Fruit fly (Drosophila melanogaster): ENCODE data around the gene CG15431.
A peak's percentile ranks its signal among the peaks of the same experiment; 100 is the strongest.

Gene CG15431

DNA sequence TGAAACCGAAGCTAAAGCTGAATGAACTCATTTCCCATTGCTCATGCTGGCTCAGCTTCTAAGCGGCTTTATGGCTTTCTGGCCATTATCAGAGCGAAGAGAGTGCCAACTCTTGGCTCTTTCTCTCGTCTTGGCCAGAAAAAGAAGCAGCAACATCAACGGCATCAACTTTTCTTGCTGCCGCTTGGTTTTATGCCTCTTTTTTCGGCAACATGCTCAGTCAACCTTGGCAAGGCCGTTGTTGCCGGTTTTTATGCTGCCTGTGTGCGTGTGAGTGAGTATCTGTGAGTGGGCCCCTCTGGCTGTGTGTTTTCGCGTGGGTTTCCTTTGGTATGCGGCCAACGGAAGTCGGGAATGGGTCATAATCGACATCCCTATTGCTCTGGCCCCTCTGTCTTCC is 70.5 kb downstream of the CG15431 start:
- no peak for TF ChIP-seq fd96Ca (GFP tag; IDR thresholded peaks at IDR 0.05)
- peak; percentile 76 for TF ChIP-seq EcR (GFP tag; optimal IDR thresholded peaks at IDR 0.05)

DNA sequence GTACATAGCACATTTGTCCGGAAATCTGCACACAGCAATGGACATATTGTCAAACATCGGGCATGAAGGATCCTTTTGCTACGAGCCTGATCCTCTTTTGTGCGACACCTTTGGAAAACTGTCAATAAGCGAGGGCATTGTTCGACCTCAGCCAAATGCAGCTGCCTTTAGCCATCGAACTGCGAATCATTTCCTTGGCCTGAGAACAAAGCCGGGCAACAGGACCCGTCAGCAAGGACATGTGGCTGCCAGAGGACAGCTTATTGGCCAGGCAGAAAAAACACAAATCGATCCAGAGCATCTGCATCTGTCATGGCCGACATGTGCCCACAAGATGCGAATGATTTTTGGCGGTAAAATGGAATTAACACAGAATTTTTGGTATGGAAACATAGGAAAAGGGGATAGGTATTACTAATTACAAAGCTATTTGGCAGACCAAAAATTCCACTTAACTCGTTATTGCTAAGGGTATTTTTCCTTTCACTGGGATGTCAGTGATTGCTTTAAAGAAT is 71.0 kb downstream of the CG15431 start:
- TF ChIP-seq CG8301 (tag; optimal IDR thresholded peaks at IDR 0.05) (no peak), EcR (GFP tag; optimal IDR thresholded peaks at IDR 0.05) (no peak), CG12605 (GFP tag; IDR thresholded peaks at IDR 0.05) (no peak), CG14655 (GFP tag; optimal IDR thresholded peaks at IDR 0.05) (no peak), CG34367 (tag; optimal IDR thresholded peaks at IDR 0.05) (no peak), CG8159 (tag; optimal IDR thresholded peaks at IDR 0.05) (no peak), Pif1A (GFP tag; optimal IDR thresholded peaks at IDR 0.05) (no peak), gl (tag; optimal IDR thresholded peaks at IDR 0.05) (no peak), Pif1B (GFP tag; optimal IDR thresholded peaks at IDR 0.05) (no peak), D1 (tag; optimal IDR thresholded peaks at IDR 0.05) (no peak)

DNA sequence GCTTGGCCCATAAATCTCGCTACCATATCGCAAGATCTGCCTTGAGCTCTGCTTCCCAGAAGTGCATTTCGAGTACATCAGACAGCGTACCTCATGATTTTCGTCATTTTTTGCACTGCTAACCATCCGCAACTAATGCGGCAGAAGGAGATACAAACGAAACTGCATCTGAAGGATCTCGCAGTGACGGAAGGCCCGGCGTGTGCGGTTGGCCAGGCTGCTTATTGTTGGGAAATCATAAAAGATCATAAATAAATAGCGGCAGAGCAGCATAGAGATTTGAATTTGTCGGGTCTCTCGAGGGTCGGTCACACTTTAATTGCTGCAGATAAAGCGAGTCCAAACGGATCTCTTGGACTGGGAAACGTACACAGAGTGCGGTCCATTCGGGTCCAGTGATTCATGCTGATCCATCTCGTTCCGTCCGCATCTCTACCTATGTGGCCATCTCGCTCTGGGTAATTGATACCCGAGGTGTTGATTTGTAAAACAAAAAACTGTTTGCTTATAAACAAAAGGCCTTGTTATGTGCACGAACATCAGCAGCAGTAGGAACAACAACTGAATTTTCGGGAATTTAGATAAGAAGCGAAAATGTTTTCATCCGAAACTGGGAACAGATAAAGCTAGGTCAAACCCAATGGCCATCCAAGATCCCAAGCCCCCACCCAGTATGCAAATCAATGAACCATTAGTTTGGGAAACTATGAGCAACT is 72.4 kb downstream of the CG15431 start:
- no peak for TF ChIP-seq CG32121 (GFP tag; IDR thresholded peaks at IDR 0.05)
- TF ChIP-seq rn (GFP tag; IDR thresholded peaks at IDR 0.05): no peak
- TF ChIP-seq CG14655 (GFP tag; optimal IDR thresholded peaks at IDR 0.05): no peak
- TF ChIP-seq Pif1B (GFP tag; optimal IDR thresholded peaks at IDR 0.05): no peak
- no peak for TF ChIP-seq CG13204 (GFP tag; optimal IDR thresholded peaks at IDR 0.05)
- TF ChIP-seq gl (tag; optimal IDR thresholded peaks at IDR 0.05): no peak

DNA sequence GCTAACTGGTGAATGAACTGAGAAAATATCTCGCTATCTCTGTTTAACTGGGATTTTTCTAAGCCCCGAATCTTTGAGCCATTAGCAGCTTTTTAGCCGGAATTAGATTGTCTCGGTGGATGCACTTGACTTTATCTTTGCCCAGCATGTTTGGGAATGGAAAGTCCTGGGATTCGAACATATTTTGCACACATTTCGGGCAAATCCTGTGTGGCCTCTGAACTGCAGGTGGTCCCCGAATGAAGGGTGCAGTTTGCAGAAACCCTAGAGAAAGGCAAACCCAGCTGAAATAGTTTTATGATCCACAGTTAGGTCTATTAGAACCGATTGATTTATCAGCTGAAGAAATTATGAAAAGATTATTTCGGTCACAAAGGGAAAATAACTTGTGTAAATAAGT is 74.4 kb downstream of the CG15431 start:
- TF ChIP-seq CG34367 (tag; optimal IDR thresholded peaks at IDR 0.05) (no peak), CG4496 (GFP tag; IDR thresholded peaks at IDR 0.05) (no peak), CG14655 (GFP tag; optimal IDR thresholded peaks at IDR 0.05) (no peak), Pif1A (GFP tag; optimal IDR thresholded peaks at IDR 0.05) (no peak), CG9948 (tag; optimal IDR thresholded peaks at IDR 0.05) (no peak), CG12605 (GFP tag; IDR thresholded peaks at IDR 0.05) (no peak), CG13204 (GFP tag; optimal IDR thresholded peaks at IDR 0.05) (no peak), CG10348 (GFP tag; IDR thresholded peaks at IDR 0.05) (no peak), CG8301 (tag; optimal IDR thresholded peaks at IDR 0.05) (no peak), CG17806 (tag; optimal IDR thresholded peaks at IDR 0.05) (no peak), fd96Ca (GFP tag; IDR thresholded peaks at IDR 0.05) (no peak), CG32121 (GFP tag; IDR thresholded peaks at IDR 0.05) (no peak), Pif1B (GFP tag; optimal IDR thresholded peaks at IDR 0.05) (no peak), D1 (tag; optimal IDR thresholded peaks at IDR 0.05) (no peak)

DNA sequence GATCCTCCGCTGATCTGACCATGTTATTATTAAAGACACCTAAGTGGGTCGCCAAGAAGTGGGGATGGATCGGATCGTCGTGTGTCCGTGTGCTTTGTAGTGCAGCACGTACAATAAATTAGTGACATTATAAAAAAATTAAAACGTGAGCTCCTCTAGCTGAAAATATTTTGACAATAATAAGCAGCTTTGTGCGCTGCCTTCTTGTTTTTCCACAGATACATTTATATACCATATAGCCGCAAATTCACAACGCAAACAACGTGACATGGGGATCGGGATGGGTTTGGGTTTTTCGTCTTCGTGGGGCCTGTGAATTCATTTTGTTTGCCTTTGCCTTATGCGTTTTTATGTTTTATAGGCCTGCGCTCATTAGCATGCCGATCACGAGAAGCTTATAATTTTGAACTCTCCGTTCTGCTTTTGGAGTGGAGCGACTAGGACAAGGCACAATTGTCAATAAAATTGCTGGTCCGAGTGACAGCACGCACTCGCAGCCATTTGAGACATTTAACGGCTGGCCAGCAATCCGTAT is 75.2 kb downstream of the CG15431 start:
- no peak for TF ChIP-seq EcR (GFP tag; optimal IDR thresholded peaks at IDR 0.05)
- no peak for TF ChIP-seq rn (GFP tag; IDR thresholded peaks at IDR 0.05)
- no peak for TF ChIP-seq fd96Ca (GFP tag; IDR thresholded peaks at IDR 0.05)
- TF ChIP-seq CG34367 (tag; optimal IDR thresholded peaks at IDR 0.05): no peak
- no peak for TF ChIP-seq CG8301 (tag; optimal IDR thresholded peaks at IDR 0.05)
- TF ChIP-seq CG12605 (GFP tag; IDR thresholded peaks at IDR 0.05): no peak
- TF ChIP-seq Pif1A (GFP tag; optimal IDR thresholded peaks at IDR 0.05): no peak
- no peak for TF ChIP-seq CG14655 (GFP tag; optimal IDR thresholded peaks at IDR 0.05)
- TF ChIP-seq gl (tag; optimal IDR thresholded peaks at IDR 0.05): no peak

DNA sequence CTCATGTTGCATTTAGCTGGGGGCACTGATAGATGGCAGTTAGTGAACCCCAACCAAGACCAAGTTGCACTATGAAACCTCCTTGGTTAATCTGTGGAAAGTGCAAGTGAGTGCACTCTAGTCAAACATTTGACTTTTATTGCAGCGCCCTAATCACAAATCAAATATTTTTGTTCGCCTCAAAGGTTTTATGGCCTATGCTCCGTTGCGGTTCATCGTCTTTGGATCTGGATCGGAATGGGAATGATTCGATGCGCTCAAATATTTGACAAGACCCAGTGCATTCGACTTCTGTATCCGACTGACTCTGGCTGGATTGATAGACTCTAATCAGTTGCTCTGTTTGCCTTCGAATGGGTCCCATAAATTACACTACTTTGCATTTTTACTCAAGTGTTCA is 76.2 kb downstream of the CG15431 start:
- TF ChIP-seq CG14655 (GFP tag; optimal IDR thresholded peaks at IDR 0.05): no peak
- no peak for TF ChIP-seq D1 (tag; optimal IDR thresholded peaks at IDR 0.05)
- no peak for TF ChIP-seq Ets98B (GFP tag; IDR thresholded peaks at IDR 0.05)
- TF ChIP-seq Pif1A (GFP tag; optimal IDR thresholded peaks at IDR 0.05): no peak
- TF ChIP-seq EcR (GFP tag; optimal IDR thresholded peaks at IDR 0.05): no peak
- TF ChIP-seq CG8301 (tag; optimal IDR thresholded peaks at IDR 0.05): no peak
- TF ChIP-seq CG17806 (tag; optimal IDR thresholded peaks at IDR 0.05): no peak
- TF ChIP-seq CG4496 (GFP tag; IDR thresholded peaks at IDR 0.05): no peak
- TF ChIP-seq fd96Ca (GFP tag; IDR thresholded peaks at IDR 0.05): no peak
- no peak for TF ChIP-seq CG32121 (GFP tag; IDR thresholded peaks at IDR 0.05)
- no peak for TF ChIP-seq CG15710 (tag; optimal IDR thresholded peaks at IDR 0.05)
- TF ChIP-seq CG9948 (tag; optimal IDR thresholded peaks at IDR 0.05): no peak
- no peak for TF ChIP-seq CG8159 (tag; optimal IDR thresholded peaks at IDR 0.05)
- TF ChIP-seq gl (tag; optimal IDR thresholded peaks at IDR 0.05): no peak
- TF ChIP-seq Pif1B (GFP tag; optimal IDR thresholded peaks at IDR 0.05): no peak
- no peak for TF ChIP-seq CG10348 (GFP tag; IDR thresholded peaks at IDR 0.05)

DNA sequence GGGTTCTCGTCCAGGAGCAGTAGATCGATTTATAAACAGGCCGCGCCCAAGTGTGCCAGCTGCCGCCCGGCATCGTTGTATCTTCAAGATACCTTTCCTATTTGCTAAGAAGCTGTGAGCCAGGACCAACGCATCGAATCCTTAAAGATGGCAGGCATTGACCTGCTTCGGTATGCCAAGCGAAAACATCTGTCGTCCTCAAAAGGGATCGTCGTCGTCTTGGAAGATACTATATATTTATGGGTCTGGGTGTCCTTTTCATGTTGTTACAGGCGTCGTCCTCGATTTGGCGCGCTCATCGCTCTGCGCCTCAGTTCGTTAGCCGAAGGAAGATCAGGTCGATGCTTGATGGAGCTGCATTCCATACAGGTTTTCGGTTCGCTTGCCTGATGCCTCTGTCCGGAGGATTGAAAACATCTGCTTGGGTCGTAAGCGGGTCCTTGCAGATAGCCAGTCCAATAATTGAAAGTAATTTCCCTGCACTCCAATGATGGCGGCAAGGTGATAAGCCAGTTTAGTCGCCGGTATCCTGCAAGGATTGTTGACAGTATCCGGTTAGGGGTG is 77.3 kb downstream of the CG15431 start:
- TF ChIP-seq CG17806 (tag; optimal IDR thresholded peaks at IDR 0.05) (no peak), CG8159 (tag; optimal IDR thresholded peaks at IDR 0.05) (no peak), CG14655 (GFP tag; optimal IDR thresholded peaks at IDR 0.05) (no peak), CG12605 (GFP tag; IDR thresholded peaks at IDR 0.05) (no peak), CG32121 (GFP tag; IDR thresholded peaks at IDR 0.05) (no peak), Snoo (tag; optimal IDR thresholded peaks at IDR 0.05) (no peak), CG4496 (GFP tag; IDR thresholded peaks at IDR 0.05) (no peak), CG10348 (GFP tag; IDR thresholded peaks at IDR 0.05) (no peak), CG9948 (tag; optimal IDR thresholded peaks at IDR 0.05) (no peak), CG34367 (tag; optimal IDR thresholded peaks at IDR 0.05) (no peak), Pif1B (GFP tag; optimal IDR thresholded peaks at IDR 0.05) (no peak), fd96Ca (GFP tag; IDR thresholded peaks at IDR 0.05) (no peak)
